In the genomic region with DNA sequence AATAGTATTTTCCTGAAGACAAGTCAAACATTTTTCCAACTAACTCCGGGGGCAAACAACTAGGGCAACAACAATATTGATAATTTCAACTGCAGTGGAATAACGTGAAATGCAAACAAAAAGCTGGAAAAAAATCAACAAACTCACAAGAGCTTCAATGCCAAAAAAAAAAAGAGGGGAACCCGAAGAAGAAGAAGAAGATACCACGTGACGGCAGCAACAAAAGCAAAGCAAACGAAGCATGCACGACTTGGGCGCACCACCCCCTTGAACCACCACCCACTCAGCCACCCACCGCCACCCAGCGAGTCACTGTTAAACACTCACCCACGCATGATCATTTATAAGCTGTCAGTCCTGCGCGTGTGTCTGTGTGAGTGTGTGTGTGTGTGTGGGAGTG, we compare ENCODE assay signal across 4 fruit fly cellular contexts.
TF ChIP-seq lines count a peak whose summit lies in the region.

No protein-coding gene starts in this region.

- peak; percentile 39 for TF ChIP-seq CTCF in whole organism, embryonic (GFP tag; optimal IDR thresholded peaks at IDR 0.05; lab: Kevin White, UChicago)

TF ChIP-seq in whole organism, embryonic, 481 proteins besides CTCF, POLR2A, EP300 and RAD21 (continues in another document):
- TF ChIP-seq CG10431 (GFP tag; optimal IDR thresholded peaks at IDR 0.05; lab: Kevin White, UChicago) (peak; percentile 51), CG18619 (GFP tag; optimal IDR thresholded peaks at IDR 0.05; lab: Kevin White, UChicago) (peak; percentile 10), Bgb (GFP tag; IDR thresholded peaks at IDR 0.05; lab: Robert Waterston, UW; ENCODE audit: partially characterized antibody) (no peak; the same call in 1 of the 2 replicates), sr (GFP tag; IDR thresholded peaks at IDR 0.05; lab: Robert Waterston, UW) (peak; percentile 99), crp (GFP tag; optimal IDR thresholded peaks at IDR 0.05; lab: Kevin White, UChicago) (no peak), unpg (GFP tag; optimal IDR thresholded peaks at IDR 0.05; lab: Kevin White, UChicago) (peak; percentile 13), CG10979 (tag; optimal IDR thresholded peaks at IDR 0.05; lab: Kevin White, UChicago) (no peak), CG15696 (tag; optimal IDR thresholded peaks at IDR 0.05; lab: Kevin White, UChicago) (peak; percentile 6), CG18262 (tag; optimal IDR thresholded peaks at IDR 0.05; lab: Kevin White, UChicago) (peak; percentile 5), otp (GFP tag; IDR thresholded peaks at IDR 0.05; lab: Robert Waterston, UW) (peak; percentile 58; the same call in 2 of the 3 replicates), Dfd (GFP tag; optimal IDR thresholded peaks at IDR 0.05; lab: Kevin White, UChicago) (no peak), nerfin-2 (GFP tag; IDR thresholded peaks at IDR 0.05; lab: Robert Waterston, UW; ENCODE audit: partially characterized antibody) (no peak), pfk (GFP tag; optimal IDR thresholded peaks at IDR 0.05; lab: Kevin White, UChicago) (peak; percentile 13), Xrp1 (GFP tag; IDR thresholded peaks at IDR 0.05; lab: Robert Waterston, UW) (peak; percentile 49), dati (GFP tag; IDR thresholded peaks at IDR 0.05; lab: Robert Waterston, UW) (no peak), tll (GFP tag; optimal IDR thresholded peaks at IDR 0.05; lab: Kevin White, UChicago) (peak in 1 of 2 experiments; percentile 7), CG11723 (GFP tag; optimal IDR thresholded peaks at IDR 0.05; lab: Kevin White, UChicago) (peak; percentile 18), Optix (GFP tag; IDR thresholded peaks at IDR 0.05; lab: Robert Waterston, UW) (no peak), sd (tag; optimal IDR thresholded peaks at IDR 0.05; lab: Kevin White, UChicago) (peak; percentile 21), grn (GFP tag; optimal IDR thresholded peaks at IDR 0.05; lab: Kevin White, UChicago) (no peak), CG2875 (GFP tag; optimal IDR thresholded peaks at IDR 0.05; lab: Kevin White, UChicago) (peak; percentile 26)

TF ChIP-seq in whole organism, prepupa, 60 proteins besides CTCF, POLR2A, EP300 and RAD21:
- no peak for TF ChIP-seq net (GFP tag; optimal IDR thresholded peaks at IDR 0.05; lab: Kevin White, UChicago)
- TF ChIP-seq Hr4 (GFP tag; optimal IDR thresholded peaks at IDR 0.05; lab: Kevin White, UChicago): no peak
- TF ChIP-seq CG6163 (GFP tag; IDR thresholded peaks at IDR 0.05; lab: Robert Waterston, UW): 0 out of 3 replicates have a peak, but pooled peaks have one; percentile 11
- no peak for TF ChIP-seq CG3032 (tag; optimal IDR thresholded peaks at IDR 0.05; lab: Kevin White, UChicago)
- no peak for TF ChIP-seq CG10669 (GFP tag; optimal IDR thresholded peaks at IDR 0.05; lab: Kevin White, UChicago)
- TF ChIP-seq CG16779 (tag; optimal IDR thresholded peaks at IDR 0.05; lab: Kevin White, UChicago): no peak
- no peak for TF ChIP-seq CG8632 (GFP tag; optimal IDR thresholded peaks at IDR 0.05; lab: Kevin White, UChicago)
- no peak for TF ChIP-seq CG8119 (GFP tag; IDR thresholded peaks at IDR 0.05; lab: Robert Waterston, UW)
- TF ChIP-seq fd85E (GFP tag; optimal IDR thresholded peaks at IDR 0.05; lab: Kevin White, UChicago): no peak
- TF ChIP-seq CG31627 (GFP tag; optimal IDR thresholded peaks at IDR 0.05; lab: Kevin White, UChicago): no peak
- TF ChIP-seq eg (GFP tag; IDR thresholded peaks at IDR 0.05; lab: Robert Waterston, UW): 0 out of 3 replicates have a peak, but pooled peaks have one; percentile 44
- TF ChIP-seq vri (GFP tag; optimal IDR thresholded peaks at IDR 0.05; lab: Kevin White, UChicago): no peak
- TF ChIP-seq CG15336 (GFP tag; IDR thresholded peaks at IDR 0.05; lab: Robert Waterston, UW): no peak
- no peak for TF ChIP-seq CG1621 (tag; optimal IDR thresholded peaks at IDR 0.05; lab: Kevin White, UChicago)
- TF ChIP-seq fkh (GFP tag; optimal IDR thresholded peaks at IDR 0.05; lab: Kevin White, UChicago): peak; percentile 80
- TF ChIP-seq CG6808 (GFP tag; optimal IDR thresholded peaks at IDR 0.05; lab: Kevin White, UChicago): no peak
- TF ChIP-seq Eip75B (GFP tag; optimal IDR thresholded peaks at IDR 0.05; lab: Kevin White, UChicago): no peak
- TF ChIP-seq Smox (GFP tag; optimal IDR thresholded peaks at IDR 0.05; lab: Kevin White, UChicago): no peak
- no peak for TF ChIP-seq Eip93F (GFP tag; optimal IDR thresholded peaks at IDR 0.05; lab: Kevin White, UChicago)
- TF ChIP-seq Lpt (GFP tag; optimal IDR thresholded peaks at IDR 0.05; lab: Kevin White, UChicago): no peak
- no peak for TF ChIP-seq Ets21C (GFP tag; optimal IDR thresholded peaks at IDR 0.05; lab: Kevin White, UChicago)
- no peak for TF ChIP-seq spab (GFP tag; optimal IDR thresholded peaks at IDR 0.05; lab: Kevin White, UChicago)
- no peak for TF ChIP-seq ss (GFP tag; optimal IDR thresholded peaks at IDR 0.05; lab: Kevin White, UChicago)
TF ChIP-seq in whole organism, prepupa: peak in this region for 3.

TF ChIP-seq in whole organism, pupa, 21 proteins besides CTCF, POLR2A, EP300 and RAD21:
- TF ChIP-seq rn (GFP tag; IDR thresholded peaks at IDR 0.05; lab: Robert Waterston, UW): no peak
- peak; percentile 32; the same call in 1 of the 2 replicates for TF ChIP-seq CG32121 (GFP tag; IDR thresholded peaks at IDR 0.05; lab: Robert Waterston, UW)

TF ChIP-seq in whole organism, wandering third instar larva, 38 proteins besides CTCF, POLR2A, EP300 and RAD21:
- TF ChIP-seq Hnf4 (GFP tag; optimal IDR thresholded peaks at IDR 0.05; lab: Kevin White, UChicago): no peak
- no peak for TF ChIP-seq CrebA (GFP tag; optimal IDR thresholded peaks at IDR 0.05; lab: Kevin White, UChicago; ENCODE audit: borderline replicate concordance)
- TF ChIP-seq dsf (GFP tag; optimal IDR thresholded peaks at IDR 0.05; lab: Kevin White, UChicago; ENCODE audit: borderline replicate concordance): no peak
- TF ChIP-seq rgr (GFP tag; optimal IDR thresholded peaks at IDR 0.05; lab: Kevin White, UChicago): peak; percentile 3
- TF ChIP-seq h (GFP tag; optimal IDR thresholded peaks at IDR 0.05; lab: Kevin White, UChicago): no peak
TF ChIP-seq in whole organism, wandering third instar larva: peak in this region for 1.
